Worm (Caenorhabditis elegans): ENCODE measurements around the gene C34F11.8.

DNA sequence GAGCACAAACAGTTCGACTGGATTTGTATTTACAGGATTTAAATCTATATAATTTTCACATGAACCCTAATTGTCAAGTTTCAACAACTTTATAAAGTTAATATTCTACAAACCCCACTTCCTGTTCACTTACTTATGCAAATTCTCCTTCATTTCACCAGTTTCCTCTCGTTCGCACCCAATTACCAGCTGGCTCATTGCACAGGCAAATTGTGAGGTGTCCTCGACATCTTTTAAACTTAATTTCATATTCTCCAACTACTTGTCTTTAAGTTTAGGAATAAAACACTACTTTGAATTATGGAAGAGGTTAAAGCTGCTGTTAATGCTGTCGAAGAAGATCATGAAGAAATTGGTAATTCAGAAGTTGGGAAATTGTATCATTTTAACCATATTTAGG is 38.3 kb downstream of the C34F11.8 start, which contains the start of gene C27D6.1:
- TF ChIP-seq nhr-77 (tag; optimal IDR thresholded peaks at IDR 0.05), result no peak
- no peak for TF ChIP-seq sup-37 (GFP tag; optimal IDR thresholded peaks at IDR 0.05)
- no peak for TF ChIP-seq mdl-1 (tag; optimal IDR thresholded peaks at IDR 0.05)
- no peak for TF ChIP-seq ama-1 (optimal IDR thresholded peaks at IDR 0.05)
- TF ChIP-seq nhr-28 (tag; optimal IDR thresholded peaks at IDR 0.05), result no peak
- TF ChIP-seq unc-62 (GFP tag; optimal IDR thresholded peaks at IDR 0.05), result no peak
- no peak for TF ChIP-seq ceh-82 (tag; optimal IDR thresholded peaks at IDR 0.05)
- TF ChIP-seq swsn-7 (tag; optimal IDR thresholded peaks at IDR 0.05), result no peak
- TF ChIP-seq rnt-1 (tag; optimal IDR thresholded peaks at IDR 0.05), result no peak
- no peak for TF ChIP-seq nhr-12 (tag; optimal IDR thresholded peaks at IDR 0.05)
- TF ChIP-seq nhr-237 (tag; optimal IDR thresholded peaks at IDR 0.05), result no peak
- TF ChIP-seq snpc-4 (tag; optimal IDR thresholded peaks at IDR 0.05), result no peak
- no peak for TF ChIP-seq fos-1 (tag; optimal IDR thresholded peaks at IDR 0.05)

All from whole organism, L1 larva.